Worm (Caenorhabditis elegans) whole organism, L4/young adult: ENCODE measurements around the gene col-99.

ENCODE experiments used
- dao-5 ChIP-seq: sonication (generic microtip); optimal IDR thresholded peaks from 2 replicates; lab custom pipeline; 2016; ENCODE audit warnings: missing genotype, missing genetic modification characterization, moderate library complexity, missing compliant biosample characterization
- him-1 ChIP-seq: sonication (generic microtip); optimal IDR thresholded peaks from 2 replicates; lab custom pipeline; 2016; ENCODE audit warnings: missing genotype, missing genetic modification reagents, missing genetic modification characterization, missing compliant biosample characterization

ce11 chrIV:102848-103247 is 44.9 kb downstream of the col-99 start:
- TF ChIP-seq dao-5 (no peak), him-1 (tag; lab: Kevin White, UChicago) (no peak)
